Worm (Caenorhabditis elegans) whole organism, L4/young adult: Measurements from ENCODE around the gene ebax-1.

Experiments
- W03F9.2 ChIP-seq: fragments of 150-350 bp; optimal IDR thresholded peaks from 2 replicates; lab custom pipeline; 2014; ENCODE audit warnings: missing biosample characterization, missing genetic modification characterization
- him-1 ChIP-seq: sonication (generic microtip); optimal IDR thresholded peaks from 2 replicates; lab custom pipeline; 2016; ENCODE audit warnings: missing genotype, missing genetic modification reagents, missing genetic modification characterization, missing compliant biosample characterization

- no peak for TF ChIP-seq him-1 (tag; lab: Kevin White, UChicago)
- TF ChIP-seq W03F9.2 (tag; lab: Kevin White, UChicago): no peak
Measured at ce11 chrIV:10318199-10318598, 31.4 kb downstream of the ebax-1 start, which contains the start of gene R09E10.2.
